Fruit fly (Drosophila melanogaster) whole organism, embryonic: Measurements from ENCODE around the gene CG3632.

ENCODE experiments used
- Bgb ChIP-seq: fragments of 200-800 bp; sonication (Bioruptor generic); IDR thresholded peaks from 2 replicates; pipeline ENCODE4 v1.3.6; 2022; ENCODE audit warnings: missing biosample characterization, missing genetic modification characterization; ENCODE audit not compliant: partially characterized antibody
- CG1024 ChIP-seq: fragments of 200-800 bp; sonication (Bioruptor generic); IDR thresholded peaks from 2 replicates; pipeline ENCODE4 v1.3.6; 2022; ENCODE audit warnings: missing biosample characterization, missing genetic modification characterization
- CG10267 ChIP-seq: fragments of 200-800 bp; sonication (Bioruptor generic); optimal IDR thresholded peaks from 2 replicates; lab custom pipeline; 2018; ENCODE audit warnings: missing biosample characterization, mild to moderate bottlenecking, missing genetic modification characterization, moderate library complexity
- CG11456 ChIP-seq: fragments of 200-800 bp; sonication (Bioruptor generic); IDR thresholded peaks from 3 replicates; pipeline ENCODE4 v1.3.6; 2022; ENCODE audit warnings: missing biosample characterization, missing genetic modification characterization
- CG12104 ChIP-seq: fragments of 200-800 bp; sonication (Bioruptor generic); optimal IDR thresholded peaks from 3 replicates; lab custom pipeline; 2016; ENCODE audit warnings: missing biosample characterization, missing genetic modification characterization
- CG13624 ChIP-seq: fragments of 200-800 bp; sonication (Bioruptor generic); optimal IDR thresholded peaks from 2 replicates; lab custom pipeline; 2016; ENCODE audit warnings: missing biosample characterization, missing genetic modification characterization
- CG15479 ChIP-seq: fragments of 200-800 bp; sonication (Bioruptor generic); optimal IDR thresholded peaks from 3 replicates; lab custom pipeline; 2019; ENCODE audit warnings: missing biosample characterization, mild to moderate bottlenecking, missing genetic modification characterization, moderate library complexity
- CG15601 ChIP-seq: fragments of 200-800 bp; sonication (Bioruptor generic); optimal IDR thresholded peaks from 3 replicates; lab custom pipeline; 2019; ENCODE audit warnings: missing biosample characterization, mild to moderate bottlenecking, missing genetic modification characterization, moderate library complexity
- CG1832 ChIP-seq: fragments of 200-800 bp; sonication (Bioruptor generic); optimal IDR thresholded peaks from 2 replicates; lab custom pipeline; 2017; ENCODE audit warnings: missing biosample characterization, mild to moderate bottlenecking, missing genetic modification characterization, inconsistent platforms
- CG18476 ChIP-seq: fragments of 200-800 bp; sonication (Bioruptor generic); optimal IDR thresholded peaks from 2 replicates; lab custom pipeline; 2016; ENCODE audit warnings: missing biosample characterization, mild to moderate bottlenecking, missing genetic modification characterization
- CG18599 ChIP-seq: fragments of 200-800 bp; sonication (Bioruptor generic); optimal IDR thresholded peaks from 3 replicates; lab custom pipeline; 2017; ENCODE audit warnings: missing biosample characterization, missing genetic modification characterization, mild to moderate bottlenecking, moderate library complexity, missing genetic modification reagents
- CG2116 ChIP-seq: fragments of 200-800 bp; sonication (Bioruptor generic); optimal IDR thresholded peaks from 3 replicates; lab custom pipeline; 2018; ENCODE audit warnings: missing biosample characterization, mild to moderate bottlenecking, missing genetic modification characterization
- CG30403 ChIP-seq: fragments of 200-800 bp; sonication (Bioruptor generic); optimal IDR thresholded peaks from 3 replicates; lab custom pipeline; 2016; ENCODE audit warnings: missing biosample characterization, missing genetic modification characterization
- CG30431 ChIP-seq: fragments of 200-800 bp; sonication (Bioruptor generic); optimal IDR thresholded peaks from 2 replicates; lab custom pipeline; 2017; ENCODE audit warnings: missing biosample characterization, missing genetic modification characterization
- CG33213 ChIP-seq: fragments of 200-800 bp; sonication (Bioruptor generic); optimal IDR thresholded peaks from 3 replicates; lab custom pipeline; 2016; ENCODE audit warnings: missing biosample characterization, missing genetic modification characterization
- CG34422 ChIP-seq: fragments of 200-800 bp; sonication (Bioruptor generic); IDR thresholded peaks from 3 replicates; pipeline ENCODE4 v1.3.6; 2022; ENCODE audit warnings: missing biosample characterization, missing genetic modification characterization
- CG4730 ChIP-seq: fragments of 200-800 bp; sonication (Bioruptor generic); IDR thresholded peaks from 2 replicates; pipeline ENCODE4 v1.3.6; 2022; ENCODE audit warnings: missing biosample characterization, missing genetic modification characterization
- CG9797 ChIP-seq: fragments of 200-800 bp; sonication (Bioruptor generic); optimal IDR thresholded peaks from 3 replicates; lab custom pipeline; 2018; ENCODE audit warnings: missing biosample characterization, mild to moderate bottlenecking, missing genetic modification characterization
- Dad ChIP-seq: fragments of 200-800 bp; sonication (Bioruptor generic); optimal IDR thresholded peaks from 3 replicates; lab custom pipeline; 2016; ENCODE audit warnings: missing biosample characterization, missing genetic modification characterization
- Dref ChIP-seq: fragments of 200-800 bp; sonication (Bioruptor generic); IDR thresholded peaks from 2 replicates; pipeline ENCODE4 v1.3.6; 2022; ENCODE audit warnings: missing biosample characterization, missing genetic modification characterization
- Ets97D ChIP-seq: fragments of 200-800 bp; sonication (Bioruptor generic); optimal IDR thresholded peaks from 3 replicates; lab custom pipeline; 2016; ENCODE audit warnings: missing biosample characterization, missing genetic modification characterization
- GATAe ChIP-seq: fragments of 200-800 bp; sonication (Bioruptor generic); conservative IDR thresholded peaks from 2 replicates; pipeline ENCODE4 v1.3.6; 2022; ENCODE audit warnings: missing biosample characterization, missing genetic modification characterization
- Hand ChIP-seq: fragments of 200-800 bp; sonication (Bioruptor generic); optimal IDR thresholded peaks from 2 replicates; lab custom pipeline; 2017; ENCODE audit warnings: mild to moderate bottlenecking, missing biosample characterization, missing genetic modification reagents, missing genetic modification characterization
- Hmr ChIP-seq: fragments of 200-800 bp; sonication (Bioruptor generic); optimal IDR thresholded peaks from 3 replicates; lab custom pipeline; 2017; ENCODE audit warnings: mild to moderate bottlenecking, missing biosample characterization, missing genetic modification reagents, missing genetic modification characterization
- Meics ChIP-seq: fragments of 200-800 bp; sonication (Bioruptor generic); optimal IDR thresholded peaks from 2 replicates; lab custom pipeline; 2017; ENCODE audit warnings: missing biosample characterization, mild to moderate bottlenecking, missing genetic modification characterization
- PHDP ChIP-seq: fragments of 200-800 bp; sonication (Bioruptor generic); optimal IDR thresholded peaks from 3 replicates; lab custom pipeline; 2018; ENCODE audit warnings: missing biosample characterization, mild to moderate bottlenecking, missing genetic modification characterization, moderate library complexity
- Sry-δ ChIP-seq: fragments of 200-800 bp; sonication (Bioruptor generic); optimal IDR thresholded peaks from 2 replicates; lab custom pipeline; 2016; ENCODE audit warnings: missing biosample characterization, missing genetic modification characterization
- Ssrp ChIP-seq: fragments of 200-800 bp; sonication (Bioruptor generic); optimal IDR thresholded peaks from 2 replicates; lab custom pipeline; 2018; ENCODE audit warnings: missing biosample characterization, mild to moderate bottlenecking, missing genetic modification characterization, moderate library complexity
- YL-1 ChIP-seq: fragments of 200-800 bp; sonication (Bioruptor generic); optimal IDR thresholded peaks from 3 replicates; lab custom pipeline; 2017; ENCODE audit warnings: missing biosample characterization, mild to moderate bottlenecking, missing genetic modification characterization
- bab2 ChIP-seq: fragments of 200-800 bp; sonication (Bioruptor generic); optimal IDR thresholded peaks from 2 replicates; lab custom pipeline; 2016; ENCODE audit warnings: missing biosample characterization, missing genetic modification characterization
- cas ChIP-seq: fragments of 200-800 bp; sonication (Bioruptor generic); IDR thresholded peaks from 2 replicates; pipeline ENCODE4 v1.3.6; 2022; ENCODE audit warnings: missing biosample characterization, missing genetic modification characterization
- cg ChIP-seq: fragments of 200-800 bp; sonication (Bioruptor generic); optimal IDR thresholded peaks from 3 replicates; lab custom pipeline; 2019; ENCODE audit warnings: missing biosample characterization, mild to moderate bottlenecking, missing genetic modification characterization, moderate library complexity
- chn ChIP-seq: fragments of 200-800 bp; sonication (Bioruptor generic); optimal IDR thresholded peaks from 2 replicates; lab custom pipeline; 2016; ENCODE audit warnings: missing biosample characterization, missing genetic modification characterization
- dati ChIP-seq: fragments of 200-800 bp; sonication (Bioruptor generic); IDR thresholded peaks from 2 replicates; pipeline ENCODE4 v1.3.6; 2022; ENCODE audit warnings: missing biosample characterization, missing genetic modification characterization
- grn ChIP-seq: fragments of 200-800 bp; sonication (Bioruptor generic); optimal IDR thresholded peaks from 3 replicates; lab custom pipeline; 2017; ENCODE audit warnings: missing biosample characterization, missing genetic modification characterization
- hb ChIP-seq: fragments of 200-800 bp; sonication (Bioruptor generic); IDR thresholded peaks from 3 replicates; pipeline ENCODE4 v1.3.6; 2022; ENCODE audit warnings: missing biosample characterization, missing genetic modification characterization; ENCODE audit not compliant: partially characterized antibody
- jumu ChIP-seq: fragments of 200-800 bp; sonication (Bioruptor generic); optimal IDR thresholded peaks from 3 replicates; lab custom pipeline; 2016; ENCODE audit warnings: missing biosample characterization, missing genetic modification characterization
- knrl ChIP-seq: fragments of 200-800 bp; sonication (Bioruptor generic); IDR thresholded peaks from 3 replicates; pipeline ENCODE4 v1.3.6; 2022; ENCODE audit warnings: missing biosample characterization, missing genetic modification characterization; ENCODE audit not compliant: partially characterized antibody
- org-1 ChIP-seq: fragments of 200-800 bp; sonication (Bioruptor generic); optimal IDR thresholded peaks from 2 replicates; lab custom pipeline; 2017; ENCODE audit warnings: missing biosample characterization, missing genetic modification characterization
- phol ChIP-seq: fragments of 200-800 bp; sonication (Bioruptor generic); optimal IDR thresholded peaks from 3 replicates; lab custom pipeline; 2018; ENCODE audit warnings: missing biosample characterization, mild to moderate bottlenecking, missing genetic modification characterization, moderate library complexity
- pita ChIP-seq: fragments of 200-800 bp; sonication (Bioruptor generic); optimal IDR thresholded peaks from 2 replicates; lab custom pipeline; 2017; ENCODE audit warnings: missing biosample characterization, mild to moderate bottlenecking, missing genetic modification characterization
- pzg ChIP-seq: fragments of 200-800 bp; sonication (Bioruptor generic); optimal IDR thresholded peaks from 3 replicates; lab custom pipeline; 2018; ENCODE audit warnings: missing biosample characterization, mild to moderate bottlenecking, missing genetic modification characterization, moderate library complexity
- row ChIP-seq: fragments of 200-800 bp; sonication (Bioruptor generic); IDR thresholded peaks from 3 replicates; pipeline ENCODE4 v1.3.6; 2022; ENCODE audit warnings: missing biosample characterization, missing genetic modification characterization
- sd ChIP-seq: fragments of 200-800 bp; sonication (Bioruptor generic); optimal IDR thresholded peaks from 3 replicates; lab custom pipeline; 2018; ENCODE audit warnings: missing biosample characterization, mild to moderate bottlenecking, missing genetic modification characterization, moderate library complexity
- slou ChIP-seq: fragments of 200-800 bp; sonication (Bioruptor generic); optimal IDR thresholded peaks from 3 replicates; lab custom pipeline; 2016; ENCODE audit warnings: missing biosample characterization, missing genetic modification characterization
- ssp ChIP-seq: fragments of 200-800 bp; sonication (Bioruptor generic); IDR thresholded peaks from 2 replicates; pipeline ENCODE4 v1.3.6; 2022; ENCODE audit warnings: missing biosample characterization, missing genetic modification characterization
- stwl ChIP-seq: fragments of 200-800 bp; sonication (Bioruptor generic); optimal IDR thresholded peaks from 3 replicates; lab custom pipeline; 2018; ENCODE audit warnings: missing biosample characterization, mild to moderate bottlenecking, missing genetic modification characterization, moderate library complexity
- tin ChIP-seq: fragments of 200-800 bp; sonication (Bioruptor generic); optimal IDR thresholded peaks from 3 replicates; lab custom pipeline; 2016; ENCODE audit warnings: missing biosample characterization, missing genetic modification characterization
- tup ChIP-seq: fragments of 200-800 bp; sonication (Bioruptor generic); optimal IDR thresholded peaks from 2 replicates; lab custom pipeline; 2016; ENCODE audit warnings: missing biosample characterization, mild to moderate bottlenecking, missing genetic modification characterization, moderate library complexity
- vfl ChIP-seq: fragments of 200-800 bp; sonication (Bioruptor generic); optimal IDR thresholded peaks from 2 replicates; lab custom pipeline; 2016; ENCODE audit warnings: missing biosample characterization, missing genetic modification characterization
- vvl ChIP-seq: fragments of 200-800 bp; sonication (Bioruptor generic); IDR thresholded peaks from 2 replicates; pipeline ENCODE4 v1.3.6; 2022; ENCODE audit warnings: missing biosample characterization, missing genetic modification characterization

CG3632 gene

DNA sequence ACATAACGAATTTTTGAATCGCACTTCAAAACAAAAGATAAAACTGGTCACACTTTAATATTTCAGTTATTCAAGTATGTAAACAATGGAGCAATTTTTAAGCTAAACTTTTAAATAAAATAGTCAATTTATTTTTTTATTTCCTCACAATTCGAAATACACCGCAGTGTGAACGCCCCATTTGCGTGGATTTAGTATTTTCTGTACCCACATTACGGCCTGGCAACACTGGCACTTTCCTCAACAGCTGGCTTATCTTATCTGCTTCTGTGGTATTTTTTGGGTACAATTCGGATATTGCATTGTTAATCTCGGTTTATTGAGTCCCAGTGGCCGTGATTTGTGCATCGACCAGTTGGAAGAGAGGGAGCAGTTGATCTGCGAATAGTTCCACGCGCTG, 53.6 kb downstream of the CG3632 start, which contains the start of gene sl (continued):
- TF ChIP-seq grn (peak; percentile 55), cas (no peak), sd (tag; lab: Kevin White, UChicago) (no peak), stwl (tag; lab: Kevin White, UChicago) (peak; percentile 95), CG13624 (GFP tag; lab: Kevin White, UChicago) (peak; percentile 26), knrl (peak; percentile 32; the same call in 1 of the 3 replicates), Bgb (GFP tag; lab: Robert Waterston, UW) (0 out of 2 replicates have a peak, but pooled peaks have one; percentile 36), cg (GFP tag; lab: Kevin White, UChicago) (no peak), dati (GFP tag; lab: Robert Waterston, UW) (no peak), org-1 (no peak), Ets97D (GFP tag; lab: Kevin White, UChicago) (peak; percentile 54), slou (GFP tag; lab: Kevin White, UChicago) (no peak), CG10267 (tag; lab: Kevin White, UChicago) (peak; percentile 38), tin (GFP tag; lab: Kevin White, UChicago) (no peak), phol (peak; percentile 24), CG30431 (no peak), Meics (GFP tag; lab: Kevin White, UChicago) (no peak), CG30403 (GFP tag; lab: Kevin White, UChicago) (peak; percentile 16), CG9797 (peak; percentile 71), bab2 (GFP tag; lab: Kevin White, UChicago) (peak; percentile 41), CG34422 (GFP tag; lab: Robert Waterston, UW) (no peak), vvl (GFP tag; lab: Robert Waterston, UW) (0 out of 2 replicates have a peak, but pooled peaks have one; percentile 15), ssp (peak; percentile 95), CG18599 (GFP tag; lab: Kevin White, UChicago) (no peak), Hmr (no peak), CG15479 (GFP tag; lab: Kevin White, UChicago) (no peak), Hand (GFP tag; lab: Kevin White, UChicago) (no peak), Dref (GFP tag; lab: Robert Waterston, UW) (0 out of 2 replicates have a peak, but pooled peaks have one; percentile 37), Sry-δ (peak; percentile 22), jumu (GFP tag; lab: Kevin White, UChicago) (no peak), hb (no peak), CG1832 (GFP tag; lab: Kevin White, UChicago) (no peak), CG4730 (GFP tag; lab: Robert Waterston, UW) (no peak), CG1024 (peak; percentile 74), pzg (GFP tag; lab: Kevin White, UChicago) (peak; percentile 56), chn (GFP tag; lab: Kevin White, UChicago) (no peak), row (GFP tag; lab: Robert Waterston, UW) (peak; percentile 83), CG11456 (GFP tag; lab: Robert Waterston, UW) (no peak), Dad (GFP tag; lab: Kevin White, UChicago) (peak; percentile 18), GATAe (GFP tag; lab: Robert Waterston, UW) (peak; percentile 78), Ssrp (no peak), YL-1 (peak; percentile 57), vfl (GFP tag; lab: Kevin White, UChicago) (no peak), CG12104 (no peak), tup (GFP tag; lab: Kevin White, UChicago) (no peak), pita (no peak), CG2116 (GFP tag; lab: Kevin White, UChicago) (no peak), CG18476 (no peak), PHDP (tag; lab: Kevin White, UChicago) (no peak), CG15601 (no peak), CG33213 (GFP tag; lab: Kevin White, UChicago) (no peak)
